Fruit fly (Drosophila melanogaster): Measurements from ENCODE around the gene Rel.
A peak's percentile ranks its signal among the peaks of the same experiment; 100 is the strongest.

Gene Rel

DNA sequence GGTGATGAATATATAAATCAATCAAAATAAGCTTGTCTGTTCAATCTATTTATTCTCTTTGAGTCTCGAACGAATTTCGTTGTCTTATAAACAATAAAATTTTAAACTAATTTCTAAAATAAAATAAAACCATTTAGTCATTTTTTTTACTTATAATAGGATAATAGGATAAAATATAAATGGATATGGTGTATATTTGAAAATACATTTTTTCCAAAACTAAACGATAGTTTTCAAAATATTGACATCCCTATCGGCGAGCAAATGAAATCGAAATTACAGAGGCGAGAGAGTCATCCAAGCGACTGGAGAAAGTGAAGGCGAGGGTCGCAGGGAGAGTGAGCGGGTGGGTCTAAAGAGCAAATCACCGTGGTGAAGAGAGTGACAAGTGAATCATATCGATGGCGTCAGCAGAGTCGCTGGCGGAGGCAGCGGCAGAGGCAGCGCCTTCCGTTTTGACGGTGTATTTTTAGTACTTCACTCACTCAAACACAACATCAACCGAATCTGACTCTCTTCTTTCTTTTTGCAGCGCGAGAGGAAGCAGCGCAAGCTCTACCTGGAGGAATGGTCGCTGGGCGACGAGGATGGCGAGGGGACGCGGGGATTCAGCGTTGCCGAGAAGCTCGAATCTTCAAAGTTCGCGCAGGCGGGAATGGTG is 9.8 kb upstream of the Rel start (continued):
- TF ChIP-seq kay (GFP tag; optimal IDR thresholded peaks at IDR 0.05), result peak; percentile 96
- no peak for TF ChIP-seq Doc2 (GFP tag; IDR thresholded peaks at IDR 0.05)
- peak; percentile 96 for TF ChIP-seq CG7271 (tag; optimal IDR thresholded peaks at IDR 0.05)
- peak; percentile 86 for TF ChIP-seq CG31388 (GFP tag; optimal IDR thresholded peaks at IDR 0.05)
- no peak for TF ChIP-seq Lim3 (GFP tag; IDR thresholded peaks at IDR 0.05)
- peak; percentile 29 for TF ChIP-seq Elba2 (GFP tag; optimal IDR thresholded peaks at IDR 0.05)
- peak; percentile 89 for TF ChIP-seq CG4820 (GFP tag; optimal IDR thresholded peaks at IDR 0.05)
- peak; percentile 79 for TF ChIP-seq Sry-β (GFP tag; optimal IDR thresholded peaks at IDR 0.05)
- TF ChIP-seq D19A (tag; optimal IDR thresholded peaks at IDR 0.05), result peak; percentile 98
- peak; percentile 99 for TF ChIP-seq Sox100B (GFP tag; optimal IDR thresholded peaks at IDR 0.05)
- peak; percentile 99 for TF ChIP-seq CoRest (tag; optimal IDR thresholded peaks at IDR 0.05)
- TF ChIP-seq Camta (GFP tag; optimal IDR thresholded peaks at IDR 0.05), result peak; percentile 39
- peak; percentile 94 for TF ChIP-seq sqz (GFP tag; optimal IDR thresholded peaks at IDR 0.05)
- TF ChIP-seq Nf-YA (GFP tag; IDR thresholded peaks at IDR 0.05), result no peak
- no peak for TF ChIP-seq zen2 (GFP tag; IDR thresholded peaks at IDR 0.05; ENCODE audit: partially characterized antibody)
- TF ChIP-seq CG31441 (GFP tag; IDR thresholded peaks at IDR 0.05), result no peak
- peak; percentile 99 for TF ChIP-seq gsb-n (tag; optimal IDR thresholded peaks at IDR 0.05)
- no peak for TF ChIP-seq pita (GFP tag; optimal IDR thresholded peaks at IDR 0.05)
- TF ChIP-seq CG30431 (GFP tag; optimal IDR thresholded peaks at IDR 0.05), result peak; percentile 85
- no peak for TF ChIP-seq gsb (GFP tag; IDR thresholded peaks at IDR 0.05)
- TF ChIP-seq CG4328 (GFP tag; optimal IDR thresholded peaks at IDR 0.05), result peak; percentile 98
- no peak for TF ChIP-seq CG17568 (GFP tag; optimal IDR thresholded peaks at IDR 0.05)
- TF ChIP-seq CG10654 (GFP tag; optimal IDR thresholded peaks at IDR 0.05), result peak; percentile 95
- peak; percentile 91 for TF ChIP-seq CG10462 (GFP tag; optimal IDR thresholded peaks at IDR 0.05)
- TF ChIP-seq HLH3B (GFP tag; IDR thresholded peaks at IDR 0.05), result no peak
- peak; percentile 96 for TF ChIP-seq CG3163 (GFP tag; optimal IDR thresholded peaks at IDR 0.05)
- TF ChIP-seq Fer2 (tag; optimal IDR thresholded peaks at IDR 0.05), result peak; percentile 97
- peak; percentile 95 for TF ChIP-seq CG17385 (GFP tag; optimal IDR thresholded peaks at IDR 0.05)
- TF ChIP-seq peb (GFP tag; IDR thresholded peaks at IDR 0.05), result no peak
- TF ChIP-seq CG6654 (GFP tag; optimal IDR thresholded peaks at IDR 0.05), result peak; percentile 84
- TF ChIP-seq cato (GFP tag; optimal IDR thresholded peaks at IDR 0.05; ENCODE audit: borderline replicate concordance), result peak; percentile 86
- no peak for TF ChIP-seq CG7372 (GFP tag; IDR thresholded peaks at IDR 0.05)
- no peak for TF ChIP-seq CG10321 (GFP tag; IDR thresholded peaks at IDR 0.05)
- peak; percentile 26 for TF ChIP-seq gro (GFP tag; optimal IDR thresholded peaks at IDR 0.05)
- TF ChIP-seq Dll (GFP tag; IDR thresholded peaks at IDR 0.05; ENCODE audit: partially characterized antibody), result no peak
- peak; percentile 95 for TF ChIP-seq CG34376 (GFP tag; optimal IDR thresholded peaks at IDR 0.05)
- TF ChIP-seq psq (GFP tag; optimal IDR thresholded peaks at IDR 0.05), result peak; percentile 87
- TF ChIP-seq klu (GFP tag; IDR thresholded peaks at IDR 0.05), result no peak
- peak; percentile 92 for TF ChIP-seq ATbp (GFP tag; optimal IDR thresholded peaks at IDR 0.05)
- TF ChIP-seq CG10274 (GFP tag; optimal IDR thresholded peaks at IDR 0.05), result peak; percentile 87
- TF ChIP-seq NC2α (GFP tag; optimal IDR thresholded peaks at IDR 0.05), result no peak
- peak; percentile 28 for TF ChIP-seq CG1792 (GFP tag; optimal IDR thresholded peaks at IDR 0.05)
- peak; percentile 100 for TF ChIP-seq CG18262 (tag; optimal IDR thresholded peaks at IDR 0.05)
- peak in 1 of 3 experiments; percentile 93 for TF ChIP-seq Stat92E (GFP tag; optimal IDR thresholded peaks at IDR 0.05)
- TF ChIP-seq CG6813 (GFP tag; optimal IDR thresholded peaks at IDR 0.05), result peak; percentile 95
- TF ChIP-seq CG12942 (GFP tag; optimal IDR thresholded peaks at IDR 0.05), result peak; percentile 93
- peak; percentile 97 for TF ChIP-seq Asciz (GFP tag; optimal IDR thresholded peaks at IDR 0.05)
- TF ChIP-seq MBD-R2 (GFP tag; IDR thresholded peaks at IDR 0.05), result no peak
- no peak for TF ChIP-seq prd (optimal IDR thresholded peaks at IDR 0.05)
- TF ChIP-seq prd (GFP tag; IDR thresholded peaks at IDR 0.05), result no peak
